Worm (Caenorhabditis elegans) whole organism, L2 larva: Measurements from ENCODE around the gene F22F7.11.

Experiments used
- C34F6.9 ChIP-seq: fragments of 150-350 bp; optimal IDR thresholded peaks from 2 replicates; lab custom pipeline; 2014; ENCODE audit warnings: missing biosample characterization, missing genetic modification characterization
- F13H6.1 ChIP-seq: sonication (generic microtip); optimal IDR thresholded peaks from 2 replicates; lab custom pipeline; 2016; ENCODE audit warnings: missing genetic modification characterization, missing compliant biosample characterization
- R02D3.7 ChIP-seq: fragments of 150-350 bp; optimal IDR thresholded peaks from 2 replicates; lab custom pipeline; 2014; ENCODE audit warnings: missing biosample characterization, missing genetic modification characterization
- Y55F3AM.14 ChIP-seq: fragments of 200-800 bp; sonication (Bioruptor generic); optimal IDR thresholded peaks from 2 replicates; lab custom pipeline; 2018; ENCODE audit warnings: mild to moderate bottlenecking, missing genetic modification characterization, missing compliant biosample characterization
- ZK546.5 ChIP-seq: sonication (generic microtip); optimal IDR thresholded peaks from 2 replicates; lab custom pipeline; 2017; ENCODE audit warnings: missing biosample characterization, missing genetic modification characterization
- alr-1 ChIP-seq: fragments of 150-350 bp; optimal IDR thresholded peaks from 2 replicates; lab custom pipeline; 2014; ENCODE audit warnings: missing biosample characterization, missing genetic modification characterization
- aly-2 ChIP-seq: fragments of 150-350 bp; optimal IDR thresholded peaks from 2 replicates; lab custom pipeline; 2014; ENCODE audit warnings: missing biosample characterization, missing genetic modification characterization
- ama-1 ChIP-seq: fragments of 150-350 bp; optimal IDR thresholded peaks from 2 replicates; lab custom pipeline; 2018; ENCODE audit warnings: inconsistent platforms
- blmp-1 ChIP-seq: sonication (generic microtip); optimal IDR thresholded peaks from 2 replicates; lab custom pipeline; 2017; ENCODE audit warnings: missing genetic modification characterization, mild to moderate bottlenecking, missing compliant biosample characterization, antibody characterized with exemption, moderate library complexity; ENCODE audit not compliant: insufficient read depth
- ceh-16 ChIP-seq: fragments of 150-350 bp; optimal IDR thresholded peaks from 2 replicates; lab custom pipeline; 2014; ENCODE audit warnings: missing biosample characterization, missing genetic modification characterization
- ceh-82 ChIP-seq: fragments of 150-350 bp; optimal IDR thresholded peaks from 2 replicates; lab custom pipeline; 2014; ENCODE audit warnings: missing biosample characterization, missing genetic modification characterization
- crh-2 ChIP-seq: sonication (generic microtip); optimal IDR thresholded peaks from 2 replicates; lab custom pipeline; 2017; ENCODE audit warnings: missing biosample characterization, missing genetic modification characterization
- dmd-4 ChIP-seq: sonication (generic microtip); optimal IDR thresholded peaks from 2 replicates; lab custom pipeline; 2017; ENCODE audit warnings: missing biosample characterization, missing genetic modification characterization
- egl-27 ChIP-seq: sonication (generic microtip); optimal IDR thresholded peaks from 3 replicates; lab custom pipeline; 2017; ENCODE audit warnings: missing biosample characterization, missing genetic modification reagents, missing genetic modification characterization
- fos-1 ChIP-seq: fragments of 150-350 bp; optimal IDR thresholded peaks from 2 replicates; lab custom pipeline; 2014; ENCODE audit warnings: missing biosample characterization, missing genetic modification characterization
- lin-11 ChIP-seq: fragments of 150-350 bp; sonication (generic microtip); optimal IDR thresholded peaks from 2 replicates; lab custom pipeline; 2014; ENCODE audit warnings: missing biosample characterization, missing genetic modification characterization, inconsistent platforms, mixed read lengths
- lin-13 ChIP-seq: fragments of 150-350 bp; optimal IDR thresholded peaks from 2 replicates; lab custom pipeline; 2014; ENCODE audit warnings: missing biosample characterization, missing genetic modification reagents, missing genetic modification characterization
- lin-39 ChIP-seq: fragments of 150-350 bp; optimal IDR thresholded peaks from 2 replicates; lab custom pipeline; 2014; ENCODE audit warnings: missing biosample characterization, missing genetic modification reagents, missing genetic modification characterization
- lsy-2 ChIP-seq, 2 experiments: fragments of 150-350 bp in 1 of 2; sonication (generic microtip) in 1 of 2; optimal IDR thresholded peaks; 2 replicates each; lab custom pipeline; 2014 to 2017; ENCODE audit warnings: missing biosample characterization in 2 of 2, missing genetic modification characterization in 2 of 2
- mab-5 ChIP-seq: fragments of 150-350 bp; optimal IDR thresholded peaks from 2 replicates; lab custom pipeline; 2014; ENCODE audit warnings: missing biosample characterization, missing genetic modification characterization
- mbf-1 ChIP-seq: sonication (generic microtip); optimal IDR thresholded peaks from 2 replicates; lab custom pipeline; 2017; ENCODE audit warnings: missing biosample characterization, missing genetic modification characterization
- mdl-1 ChIP-seq, 2 experiments: fragments of 150-350 bp in 1 of 2; sonication (generic microtip) in 1 of 2; optimal IDR thresholded peaks; 2 replicates each; lab custom pipeline; 2017; ENCODE audit warnings: missing biosample characterization in 2 of 2, missing genetic modification characterization in 2 of 2
- nhr-10 ChIP-seq: sonication (generic microtip); optimal IDR thresholded peaks from 2 replicates; lab custom pipeline; 2017; ENCODE audit warnings: missing biosample characterization, missing genetic modification characterization
- nhr-11 ChIP-seq: fragments of 150-350 bp; optimal IDR thresholded peaks from 2 replicates; lab custom pipeline; 2014; ENCODE audit warnings: missing biosample characterization, missing genetic modification characterization
- nhr-12 ChIP-seq: fragments of 150-350 bp; optimal IDR thresholded peaks from 2 replicates; lab custom pipeline; 2014; ENCODE audit warnings: missing biosample characterization, missing genetic modification characterization
- nhr-129 ChIP-seq: fragments of 150-350 bp; optimal IDR thresholded peaks from 2 replicates; lab custom pipeline; 2014; ENCODE audit warnings: missing biosample characterization, missing genetic modification characterization
- nhr-21 ChIP-seq: fragments of 150-350 bp; optimal IDR thresholded peaks from 2 replicates; lab custom pipeline; 2014; ENCODE audit warnings: missing biosample characterization, missing genetic modification characterization
- nhr-237 ChIP-seq: fragments of 150-350 bp; optimal IDR thresholded peaks from 2 replicates; lab custom pipeline; 2014; ENCODE audit warnings: missing biosample characterization, missing genetic modification characterization
- nhr-6 ChIP-seq: fragments of 150-350 bp; optimal IDR thresholded peaks from 2 replicates; lab custom pipeline; 2014; ENCODE audit warnings: missing biosample characterization, missing genetic modification characterization
- nhr-77 ChIP-seq: fragments of 150-350 bp; optimal IDR thresholded peaks from 2 replicates; lab custom pipeline; 2014; ENCODE audit warnings: missing biosample characterization, missing genetic modification characterization
- peb-1 ChIP-seq: fragments of 150-350 bp; optimal IDR thresholded peaks from 2 replicates; lab custom pipeline; 2014; ENCODE audit warnings: missing biosample characterization, missing genetic modification characterization
- sem-4 ChIP-seq: fragments of 150-350 bp; optimal IDR thresholded peaks from 2 replicates; lab custom pipeline; 2014; ENCODE audit warnings: missing biosample characterization, missing genetic modification reagents, missing genetic modification characterization
- skn-1 ChIP-seq: sonication (generic microtip); optimal IDR thresholded peaks from 2 replicates; lab custom pipeline; 2017; ENCODE audit warnings: missing biosample characterization, missing genetic modification characterization
- sma-3 ChIP-seq: sonication (generic microtip); optimal IDR thresholded peaks from 2 replicates; lab custom pipeline; 2016; ENCODE audit warnings: missing genetic modification reagents, missing genetic modification characterization, missing compliant biosample characterization
- sma-9 ChIP-seq, 2 experiments: fragments of 150-350 bp in 1 of 2; sonication (generic microtip) in 1 of 2; optimal IDR thresholded peaks; 2 replicates each; lab custom pipeline; 2014 to 2016; ENCODE audit warnings: missing genetic modification characterization in 2 of 2, mild to moderate bottlenecking in 1 of 2, missing biosample characterization in 1 of 2, missing compliant biosample characterization in 1 of 2, missing genetic modification reagents in 1 of 2, moderate library complexity in 1 of 2
- snpc-4 ChIP-seq: fragments of 150-350 bp; optimal IDR thresholded peaks from 2 replicates; lab custom pipeline; 2014; ENCODE audit warnings: missing biosample characterization, missing genetic modification characterization
- unc-39 ChIP-seq: fragments of 150-350 bp; optimal IDR thresholded peaks from 2 replicates; lab custom pipeline; 2014; ENCODE audit warnings: missing biosample characterization, missing genetic modification characterization
- unc-55 ChIP-seq: fragments of 150-350 bp; sonication (generic microtip); optimal IDR thresholded peaks from 3 replicates; lab custom pipeline; 2014; ENCODE audit warnings: missing biosample characterization, missing genetic modification reagents, missing genetic modification characterization
- unc-62 ChIP-seq: fragments of 150-350 bp; optimal IDR thresholded peaks from 2 replicates; lab custom pipeline; 2014; ENCODE audit warnings: missing biosample characterization, missing genetic modification reagents, missing genetic modification characterization
- zag-1 ChIP-seq: fragments of 150-350 bp; optimal IDR thresholded peaks from 2 replicates; lab custom pipeline; 2014; ENCODE audit warnings: missing biosample characterization, missing genetic modification characterization
- ztf-11 ChIP-seq: sonication (generic microtip); optimal IDR thresholded peaks from 2 replicates; lab custom pipeline; 2017; ENCODE audit warnings: missing biosample characterization, missing genetic modification characterization
- ztf-4 ChIP-seq: fragments of 150-350 bp; optimal IDR thresholded peaks from 2 replicates; lab custom pipeline; 2014; ENCODE audit warnings: missing biosample characterization, missing genetic modification characterization

F22F7.11 gene

DNA sequence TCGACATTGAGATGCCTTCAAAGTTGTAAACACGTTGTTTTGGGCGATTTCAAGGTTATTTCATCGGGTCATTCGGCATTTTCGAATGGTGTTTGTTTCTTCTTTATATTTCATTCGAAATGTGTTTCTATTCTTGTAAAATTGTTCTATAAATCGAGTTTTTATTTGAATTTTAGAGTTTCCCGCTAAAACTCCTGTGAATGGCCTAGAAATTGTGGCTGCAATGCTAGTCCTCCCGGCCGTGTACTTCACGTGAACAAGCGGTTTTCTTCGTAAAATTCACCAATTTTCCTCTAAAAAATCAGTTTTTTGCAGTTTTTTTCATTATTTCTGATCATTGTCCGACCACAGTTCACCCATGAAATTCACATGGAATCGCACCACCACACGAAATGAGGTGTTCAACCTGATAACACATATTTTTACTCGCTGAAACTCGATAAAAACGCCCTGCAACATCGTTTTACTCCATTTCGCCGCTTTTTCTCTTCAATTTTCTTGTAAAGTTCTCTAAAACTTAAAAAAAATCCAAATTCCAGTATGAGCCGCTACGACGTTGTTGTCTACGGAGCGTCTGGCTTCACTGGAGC, 7.5 kb downstream of the F22F7.11 start, which contains the start of gene ldp-1 (continued):
- TF ChIP-seq sma-3 (GFP tag; lab: Kevin White, UChicago), result peak; percentile 63

DNA sequence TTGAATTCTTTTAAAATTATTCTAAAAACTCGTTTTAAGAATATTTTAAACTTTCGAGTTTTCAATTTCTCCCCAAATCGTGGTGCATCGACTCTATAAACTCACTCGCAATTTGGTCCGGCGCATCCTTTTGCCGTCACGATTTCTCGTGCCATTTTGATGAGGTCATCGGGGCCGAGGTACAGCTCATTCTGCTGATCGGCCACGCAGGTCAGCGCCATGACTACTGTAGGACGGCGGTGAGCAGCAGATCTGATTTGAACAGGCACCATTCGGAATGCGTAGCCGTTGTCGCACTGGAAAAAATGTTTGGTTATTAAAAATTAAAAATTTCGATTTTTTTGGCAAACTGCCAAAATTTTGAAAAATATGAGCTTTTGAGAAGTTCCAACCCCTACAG, 13.0 kb downstream of the F22F7.11 start:
- no peak for TF ChIP-seq alr-1 (tag; lab: Kevin White, UChicago)

DNA sequence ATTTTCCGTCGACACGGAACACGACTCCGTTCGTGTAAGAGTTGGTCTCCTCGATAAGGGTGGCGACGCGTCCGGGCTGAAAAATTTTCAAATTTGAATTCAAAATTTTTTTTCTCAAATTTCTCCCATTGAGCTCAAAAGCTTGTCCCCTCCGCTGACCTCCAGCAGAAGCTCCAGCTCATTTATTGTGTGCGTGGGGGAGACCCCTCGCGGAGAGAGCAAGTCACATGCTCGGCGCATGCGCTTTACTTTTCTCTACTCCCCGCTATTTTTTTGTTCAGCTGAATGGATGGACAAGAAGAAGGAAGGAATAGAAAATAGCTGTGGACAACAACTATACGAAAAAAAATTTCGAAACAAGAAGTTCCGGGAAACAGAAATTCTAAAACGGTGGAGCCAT, 13.9 kb downstream of the F22F7.11 start:
- TF ChIP-seq nhr-6 (tag; lab: Kevin White, UChicago), result no peak
- TF ChIP-seq lin-11 (tag; lab: Kevin White, UChicago), result peak; percentile 64
- peak; percentile 62 for TF ChIP-seq crh-2 (tag; lab: Kevin White, UChicago)
- peak; percentile 87 for TF ChIP-seq F13H6.1
- peak; percentile 93 for TF ChIP-seq sma-9 (GFP tag; optimal IDR thresholded peaks at IDR 0.05; lab: Kevin White, UChicago)
- TF ChIP-seq sma-9 (tag; optimal IDR thresholded peaks at IDR 0.05; lab: Kevin White, UChicago), result no peak
- TF ChIP-seq egl-27, result peak; percentile 11
- peak; percentile 78 for TF ChIP-seq nhr-129 (tag; lab: Kevin White, UChicago)
- TF ChIP-seq skn-1, result no peak
- no peak for TF ChIP-seq nhr-12 (tag; lab: Kevin White, UChicago)
- peak in 1 of 2 experiments; percentile 68 for TF ChIP-seq lsy-2 (tag; optimal IDR thresholded peaks at IDR 0.05; lab: Kevin White, UChicago)
- peak; percentile 58 to 86 for TF ChIP-seq mdl-1 (tag; optimal IDR thresholded peaks at IDR 0.05; lab: Kevin White, UChicago)
- TF ChIP-seq mbf-1 (tag; lab: Kevin White, UChicago), result no peak
- no peak for TF ChIP-seq nhr-11
- no peak for TF ChIP-seq dmd-4 (tag; lab: Kevin White, UChicago)
- TF ChIP-seq lin-13 (GFP tag; lab: Kevin White, UChicago), result peak; percentile 50
- TF ChIP-seq ztf-4 (tag; lab: Kevin White, UChicago), result peak; percentile 29
- no peak for TF ChIP-seq unc-62 (GFP tag; lab: Kevin White, UChicago)
- TF ChIP-seq unc-55 (GFP tag; lab: Kevin White, UChicago), result peak; percentile 59
- TF ChIP-seq fos-1, result peak; percentile 9
- no peak for TF ChIP-seq R02D3.7 (tag; lab: Kevin White, UChicago)
- no peak for TF ChIP-seq ama-1
- no peak for TF ChIP-seq unc-39
- TF ChIP-seq C34F6.9 (tag; lab: Kevin White, UChicago), result peak; percentile 84
- peak; percentile 69 for TF ChIP-seq sem-4 (tag; lab: Kevin White, UChicago)
- no peak for TF ChIP-seq ZK546.5 (tag; lab: Kevin White, UChicago)
- TF ChIP-seq nhr-10, result no peak
- TF ChIP-seq blmp-1, result no peak
- TF ChIP-seq nhr-77, result no peak
- no peak for TF ChIP-seq nhr-237
- TF ChIP-seq alr-1 (tag; lab: Kevin White, UChicago), result no peak
- no peak for TF ChIP-seq mab-5
- TF ChIP-seq nhr-21 (tag; lab: Kevin White, UChicago), result no peak
- peak; percentile 83 for TF ChIP-seq zag-1 (tag; lab: Kevin White, UChicago)
- peak; percentile 78 for TF ChIP-seq Y55F3AM.14
- TF ChIP-seq, all 48 proteins: peak for 16

DNA sequence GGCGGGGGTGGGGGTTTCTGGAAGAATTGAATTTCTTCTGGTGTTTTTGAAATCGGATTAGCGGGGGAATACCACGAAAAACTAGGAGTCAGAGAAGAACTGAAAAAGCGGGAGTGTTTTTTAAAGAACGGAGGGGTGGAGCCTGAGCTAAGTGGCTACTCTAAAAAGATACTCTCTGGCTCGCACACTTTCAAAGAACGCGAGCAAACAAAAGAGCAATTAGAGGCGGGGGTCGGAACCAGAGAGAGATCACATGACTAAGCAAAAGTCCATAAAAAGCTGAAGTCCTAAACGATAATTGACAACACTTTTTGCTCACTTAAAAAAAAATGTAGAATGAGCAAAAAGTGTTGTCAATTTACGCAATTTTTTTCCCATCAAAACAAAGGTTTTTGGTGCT, 14.7 kb downstream of the F22F7.11 start:
- peak in 1 of 2 experiments; percentile 23 for TF ChIP-seq lsy-2 (tag; optimal IDR thresholded peaks at IDR 0.05; lab: Kevin White, UChicago)
- TF ChIP-seq nhr-237, result no peak
- TF ChIP-seq mdl-1 (tag; optimal IDR thresholded peaks at IDR 0.05; lab: Kevin White, UChicago), result no peak
- TF ChIP-seq aly-2, result no peak
- TF ChIP-seq F13H6.1, result peak; percentile 53
- peak; percentile 43 for TF ChIP-seq sem-4 (tag; lab: Kevin White, UChicago)
- no peak for TF ChIP-seq ztf-4 (tag; lab: Kevin White, UChicago)
- no peak for TF ChIP-seq nhr-10
- TF ChIP-seq nhr-12 (tag; lab: Kevin White, UChicago), result no peak
- TF ChIP-seq nhr-11, result no peak
- TF ChIP-seq ztf-11 (tag; lab: Kevin White, UChicago), result no peak
- no peak for TF ChIP-seq ceh-82 (tag; lab: Kevin White, UChicago)
- no peak for TF ChIP-seq nhr-21 (tag; lab: Kevin White, UChicago)
- no peak for TF ChIP-seq lin-39 (tag; lab: Kevin White, UChicago)
- no peak for TF ChIP-seq peb-1 (tag; lab: Kevin White, UChicago)
- TF ChIP-seq lin-11 (tag; lab: Kevin White, UChicago), result no peak
- no peak for TF ChIP-seq snpc-4 (tag; lab: Kevin White, UChicago)
- TF ChIP-seq mab-5, result no peak
- TF ChIP-seq dmd-4 (tag; lab: Kevin White, UChicago), result no peak
- TF ChIP-seq sma-3 (GFP tag; lab: Kevin White, UChicago), result no peak
- TF ChIP-seq Y55F3AM.14, result peak; percentile 26
- no peak for TF ChIP-seq ceh-16 (tag; lab: Kevin White, UChicago)
- no peak for TF ChIP-seq skn-1
- no peak for TF ChIP-seq unc-39
- no peak for TF ChIP-seq egl-27
- TF ChIP-seq sma-9 (GFP tag; optimal IDR thresholded peaks at IDR 0.05; lab: Kevin White, UChicago), result peak; percentile 52
- TF ChIP-seq sma-9 (tag; optimal IDR thresholded peaks at IDR 0.05; lab: Kevin White, UChicago), result no peak
- TF ChIP-seq, all 48 proteins: peak for 5
